Fruit fly (Drosophila melanogaster) whole organism, pupa: ENCODE results near the gene CG15547.

ENCODE experiments used
- CG10348 ChIP-seq: fragments of 200-800 bp; sonication (Bioruptor generic); IDR thresholded peaks from 2 replicates; pipeline ENCODE4 v1.3.6; 2022; ENCODE audit warnings: missing biosample characterization, missing genetic modification characterization
- CG15710 ChIP-seq: fragments of 200-800 bp; sonication (Bioruptor generic); optimal IDR thresholded peaks from 2 replicates; lab custom pipeline; 2018; ENCODE audit warnings: missing biosample characterization, mild to moderate bottlenecking, missing genetic modification characterization, moderate library complexity
- CG17806 ChIP-seq: fragments of 200-800 bp; sonication (Bioruptor generic); optimal IDR thresholded peaks from 2 replicates; lab custom pipeline; 2018; ENCODE audit warnings: missing biosample characterization, mild to moderate bottlenecking, missing genetic modification characterization, moderate library complexity
- CG32121 ChIP-seq: fragments of 200-800 bp; sonication (Bioruptor generic); IDR thresholded peaks from 2 replicates; pipeline ENCODE4 v1.3.6; 2022; ENCODE audit warnings: missing biosample characterization, missing genetic modification characterization
- CG34367 ChIP-seq: fragments of 200-800 bp; sonication (Bioruptor generic); optimal IDR thresholded peaks from 2 replicates; lab custom pipeline; 2018; ENCODE audit warnings: missing biosample characterization, mild to moderate bottlenecking, missing genetic modification characterization
- CG4496 ChIP-seq: fragments of 200-800 bp; sonication (Bioruptor generic); IDR thresholded peaks from 3 replicates; pipeline ENCODE4 v1.3.6; 2022; ENCODE audit warnings: missing biosample characterization, missing genetic modification characterization
- CG8159 ChIP-seq: fragments of 200-800 bp; sonication (Bioruptor generic); optimal IDR thresholded peaks from 3 replicates; lab custom pipeline; 2018; ENCODE audit warnings: missing biosample characterization, mild to moderate bottlenecking, missing genetic modification characterization, moderate library complexity
- CG8301 ChIP-seq: fragments of 200-800 bp; sonication (Bioruptor generic); optimal IDR thresholded peaks from 2 replicates; lab custom pipeline; 2018; ENCODE audit warnings: missing biosample characterization, mild to moderate bottlenecking, missing genetic modification characterization
- CG9948 ChIP-seq: fragments of 200-800 bp; sonication (Bioruptor generic); optimal IDR thresholded peaks from 2 replicates; lab custom pipeline; 2018; ENCODE audit warnings: missing biosample characterization, mild to moderate bottlenecking, missing genetic modification characterization, moderate library complexity
- D1 ChIP-seq: fragments of 200-800 bp; sonication (Bioruptor generic); optimal IDR thresholded peaks from 2 replicates; lab custom pipeline; 2018; ENCODE audit warnings: missing biosample characterization, mild to moderate bottlenecking, missing genetic modification characterization, moderate library complexity
- EcR ChIP-seq: fragments of 200-800 bp; sonication (Bioruptor generic); optimal IDR thresholded peaks from 3 replicates; lab custom pipeline; 2019; ENCODE audit warnings: missing biosample characterization, missing genetic modification characterization, mild to moderate bottlenecking, moderate library complexity, missing genetic modification reagents
- Snoo ChIP-seq: fragments of 200-800 bp; sonication (Bioruptor generic); optimal IDR thresholded peaks from 3 replicates; lab custom pipeline; 2017; ENCODE audit warnings: missing biosample characterization, mild to moderate bottlenecking, missing genetic modification characterization, inconsistent platforms
- fd96Ca ChIP-seq: fragments of 200-800 bp; sonication (Bioruptor generic); IDR thresholded peaks from 3 replicates; pipeline ENCODE4 v1.3.6; 2022; ENCODE audit warnings: missing biosample characterization, missing genetic modification characterization
- rn ChIP-seq: fragments of 200-800 bp; sonication (Bioruptor generic); IDR thresholded peaks from 2 replicates; pipeline ENCODE4 v1.3.6; 2022; ENCODE audit warnings: missing biosample characterization, missing genetic modification characterization

- TF ChIP-seq D1 (tag; lab: Kevin White, UChicago) (no peak), CG8301 (tag; lab: Kevin White, UChicago) (no peak), CG8159 (tag; lab: Kevin White, UChicago) (no peak), EcR (no peak), CG15710 (tag; lab: Kevin White, UChicago) (no peak), fd96Ca (no peak), CG32121 (no peak), CG10348 (GFP tag; lab: Robert Waterston, UW) (no peak), Snoo (tag; lab: Kevin White, UChicago) (no peak), CG4496 (GFP tag; lab: Robert Waterston, UW) (no peak), CG34367 (tag; lab: Kevin White, UChicago) (no peak), CG17806 (tag; lab: Kevin White, UChicago) (no peak), rn (no peak), CG9948 (tag; lab: Kevin White, UChicago) (no peak)
These were observed 17.4 kb downstream of the CG15547 start for dm6 chr3R:30865883-30866282.
